Worm (Caenorhabditis elegans) whole organism, L2 larva: ENCODE measurements around the gene qui-1.

Source experiments
- C34F6.9 ChIP-seq: fragments of 150-350 bp; optimal IDR thresholded peaks from 2 replicates; lab custom pipeline; 2014; ENCODE audit warnings: missing biosample characterization, missing genetic modification characterization
- F13H6.1 ChIP-seq: sonication (generic microtip); optimal IDR thresholded peaks from 2 replicates; lab custom pipeline; 2016; ENCODE audit warnings: missing genetic modification characterization, missing compliant biosample characterization
- R02D3.7 ChIP-seq: fragments of 150-350 bp; optimal IDR thresholded peaks from 2 replicates; lab custom pipeline; 2014; ENCODE audit warnings: missing biosample characterization, missing genetic modification characterization
- ZK546.5 ChIP-seq: sonication (generic microtip); optimal IDR thresholded peaks from 2 replicates; lab custom pipeline; 2017; ENCODE audit warnings: missing biosample characterization, missing genetic modification characterization
- alr-1 ChIP-seq: fragments of 150-350 bp; optimal IDR thresholded peaks from 2 replicates; lab custom pipeline; 2014; ENCODE audit warnings: missing biosample characterization, missing genetic modification characterization
- ceh-16 ChIP-seq: fragments of 150-350 bp; optimal IDR thresholded peaks from 2 replicates; lab custom pipeline; 2014; ENCODE audit warnings: missing biosample characterization, missing genetic modification characterization
- ceh-82 ChIP-seq: fragments of 150-350 bp; optimal IDR thresholded peaks from 2 replicates; lab custom pipeline; 2014; ENCODE audit warnings: missing biosample characterization, missing genetic modification characterization
- crh-2 ChIP-seq: sonication (generic microtip); optimal IDR thresholded peaks from 2 replicates; lab custom pipeline; 2017; ENCODE audit warnings: missing biosample characterization, missing genetic modification characterization
- dmd-4 ChIP-seq: sonication (generic microtip); optimal IDR thresholded peaks from 2 replicates; lab custom pipeline; 2017; ENCODE audit warnings: missing biosample characterization, missing genetic modification characterization
- egl-27 ChIP-seq: sonication (generic microtip); optimal IDR thresholded peaks from 3 replicates; lab custom pipeline; 2017; ENCODE audit warnings: missing biosample characterization, missing genetic modification reagents, missing genetic modification characterization
- fos-1 ChIP-seq: fragments of 150-350 bp; optimal IDR thresholded peaks from 2 replicates; lab custom pipeline; 2014; ENCODE audit warnings: missing biosample characterization, missing genetic modification characterization
- gmeb-1 ChIP-seq: fragments of 150-350 bp; optimal IDR thresholded peaks from 2 replicates; lab custom pipeline; 2014; ENCODE audit warnings: missing biosample characterization, missing genetic modification characterization
- lin-11 ChIP-seq: fragments of 150-350 bp; sonication (generic microtip); optimal IDR thresholded peaks from 2 replicates; lab custom pipeline; 2014; ENCODE audit warnings: missing biosample characterization, missing genetic modification characterization, inconsistent platforms, mixed read lengths
- lin-13 ChIP-seq: fragments of 150-350 bp; optimal IDR thresholded peaks from 2 replicates; lab custom pipeline; 2014; ENCODE audit warnings: missing biosample characterization, missing genetic modification reagents, missing genetic modification characterization
- lin-39 ChIP-seq: fragments of 150-350 bp; optimal IDR thresholded peaks from 2 replicates; lab custom pipeline; 2014; ENCODE audit warnings: missing biosample characterization, missing genetic modification reagents, missing genetic modification characterization
- lsy-2 ChIP-seq, 2 experiments: fragments of 150-350 bp in 1 of 2; sonication (generic microtip) in 1 of 2; optimal IDR thresholded peaks; 2 replicates each; lab custom pipeline; 2014 to 2017; ENCODE audit warnings: missing biosample characterization in 2 of 2, missing genetic modification characterization in 2 of 2
- mbf-1 ChIP-seq: sonication (generic microtip); optimal IDR thresholded peaks from 2 replicates; lab custom pipeline; 2017; ENCODE audit warnings: missing biosample characterization, missing genetic modification characterization
- mdl-1 ChIP-seq, 2 experiments: fragments of 150-350 bp in 1 of 2; sonication (generic microtip) in 1 of 2; optimal IDR thresholded peaks; 2 replicates each; lab custom pipeline; 2017; ENCODE audit warnings: missing biosample characterization in 2 of 2, missing genetic modification characterization in 2 of 2
- nhr-10 ChIP-seq: sonication (generic microtip); optimal IDR thresholded peaks from 2 replicates; lab custom pipeline; 2017; ENCODE audit warnings: missing biosample characterization, missing genetic modification characterization
- nhr-12 ChIP-seq: fragments of 150-350 bp; optimal IDR thresholded peaks from 2 replicates; lab custom pipeline; 2014; ENCODE audit warnings: missing biosample characterization, missing genetic modification characterization
- nhr-21 ChIP-seq: fragments of 150-350 bp; optimal IDR thresholded peaks from 2 replicates; lab custom pipeline; 2014; ENCODE audit warnings: missing biosample characterization, missing genetic modification characterization
- peb-1 ChIP-seq: fragments of 150-350 bp; optimal IDR thresholded peaks from 2 replicates; lab custom pipeline; 2014; ENCODE audit warnings: missing biosample characterization, missing genetic modification characterization
- sem-4 ChIP-seq: fragments of 150-350 bp; optimal IDR thresholded peaks from 2 replicates; lab custom pipeline; 2014; ENCODE audit warnings: missing biosample characterization, missing genetic modification reagents, missing genetic modification characterization
- sma-9 ChIP-seq, 2 experiments: fragments of 150-350 bp in 1 of 2; sonication (generic microtip) in 1 of 2; optimal IDR thresholded peaks; 2 replicates each; lab custom pipeline; 2014 to 2016; ENCODE audit warnings: missing genetic modification characterization in 2 of 2, mild to moderate bottlenecking in 1 of 2, missing biosample characterization in 1 of 2, missing compliant biosample characterization in 1 of 2, missing genetic modification reagents in 1 of 2, moderate library complexity in 1 of 2
- snpc-4 ChIP-seq: fragments of 150-350 bp; optimal IDR thresholded peaks from 2 replicates; lab custom pipeline; 2014; ENCODE audit warnings: missing biosample characterization, missing genetic modification characterization
- unc-55 ChIP-seq: fragments of 150-350 bp; sonication (generic microtip); optimal IDR thresholded peaks from 3 replicates; lab custom pipeline; 2014; ENCODE audit warnings: missing biosample characterization, missing genetic modification reagents, missing genetic modification characterization
- unc-62 ChIP-seq: fragments of 150-350 bp; optimal IDR thresholded peaks from 2 replicates; lab custom pipeline; 2014; ENCODE audit warnings: missing biosample characterization, missing genetic modification reagents, missing genetic modification characterization
- zag-1 ChIP-seq: fragments of 150-350 bp; optimal IDR thresholded peaks from 2 replicates; lab custom pipeline; 2014; ENCODE audit warnings: missing biosample characterization, missing genetic modification characterization
- ztf-1 ChIP-seq: fragments of 200-800 bp; sonication (Bioruptor generic); conservative IDR thresholded peaks from 2 replicates; pipeline ENCODE4 v1.3.6; 2022; ENCODE audit warnings: missing genetic modification characterization, missing compliant biosample characterization
- ztf-11 ChIP-seq: sonication (generic microtip); optimal IDR thresholded peaks from 2 replicates; lab custom pipeline; 2017; ENCODE audit warnings: missing biosample characterization, missing genetic modification characterization
- ztf-4 ChIP-seq: fragments of 150-350 bp; optimal IDR thresholded peaks from 2 replicates; lab custom pipeline; 2014; ENCODE audit warnings: missing biosample characterization, missing genetic modification characterization

qui-1 gene

ce11 chrIV:13538901-13539300 is 22.8 kb upstream of the qui-1 start:
- peak; percentile 5 to 84 for TF ChIP-seq lsy-2 (tag; optimal IDR thresholded peaks at IDR 0.05; lab: Kevin White, UChicago)
- no peak for TF ChIP-seq gmeb-1 (tag; lab: Kevin White, UChicago)

ce11 chrIV:13540165-13540564 is 21.5 kb upstream of the qui-1 start, which contains the start of gene rsd-2:
Gene rsd-2, minus strand, starts transcription at chrIV:13540265.
- TF ChIP-seq ceh-16 (tag; lab: Kevin White, UChicago) = no peak
- TF ChIP-seq lin-13 = no peak
- TF ChIP-seq peb-1 (tag; lab: Kevin White, UChicago) = no peak
- TF ChIP-seq nhr-12 = no peak
- TF ChIP-seq lin-11 (tag; lab: Kevin White, UChicago) = no peak
- TF ChIP-seq nhr-10 (tag; lab: Kevin White, UChicago) = no peak
- no peak for TF ChIP-seq lin-39 (tag; lab: Kevin White, UChicago)
- TF ChIP-seq mbf-1 = no peak
- no peak for TF ChIP-seq unc-55 (GFP tag; lab: Kevin White, UChicago)
- no peak for TF ChIP-seq sem-4 (tag; lab: Kevin White, UChicago)
- TF ChIP-seq zag-1 (tag; lab: Kevin White, UChicago) = no peak
- no peak for TF ChIP-seq F13H6.1 (tag; lab: Kevin White, UChicago)
- TF ChIP-seq mdl-1 (tag; optimal IDR thresholded peaks at IDR 0.05; lab: Kevin White, UChicago) = no peak
- no peak for TF ChIP-seq ZK546.5
- no peak for TF ChIP-seq crh-2 (tag; lab: Kevin White, UChicago)
- no peak for TF ChIP-seq unc-62

- no peak for TF ChIP-seq ztf-11 (tag; lab: Kevin White, UChicago)
- TF ChIP-seq peb-1 (tag; lab: Kevin White, UChicago) = no peak
- peak; percentile 65 for TF ChIP-seq fos-1 (tag; lab: Kevin White, UChicago)
Observed at ce11 chrIV:13548188-13548587, 13.5 kb upstream of the qui-1 start, which contains the start of gene F52G2.3. Gene F52G2.3, minus strand, starts transcription at chrIV:13548230.

ce11 chrIV:13549350-13549749 is 12.3 kb upstream of the qui-1 start:
- TF ChIP-seq zag-1 (tag; lab: Kevin White, UChicago) (no peak), C34F6.9 (tag; lab: Kevin White, UChicago) (no peak), alr-1 (tag; lab: Kevin White, UChicago) (no peak), sem-4 (tag; lab: Kevin White, UChicago) (no peak), ztf-4 (tag; lab: Kevin White, UChicago) (no peak), ceh-82 (tag; lab: Kevin White, UChicago) (no peak), snpc-4 (tag; lab: Kevin White, UChicago) (no peak), ZK546.5 (no peak), lin-39 (tag; lab: Kevin White, UChicago) (no peak), fos-1 (tag; lab: Kevin White, UChicago) (no peak), R02D3.7 (no peak), nhr-21 (tag; lab: Kevin White, UChicago) (no peak), dmd-4 (tag; lab: Kevin White, UChicago) (no peak), egl-27 (tag; lab: Kevin White, UChicago) (no peak), sma-9 (GFP tag; optimal IDR thresholded peaks at IDR 0.05; lab: Kevin White, UChicago) (no peak), sma-9 (tag; optimal IDR thresholded peaks at IDR 0.05; lab: Kevin White, UChicago) (no peak)

- TF ChIP-seq ztf-1 = 0 out of 2 replicates have a peak, but pooled peaks have one; percentile 59
- no peak for TF ChIP-seq R02D3.7
- TF ChIP-seq alr-1 (tag; lab: Kevin White, UChicago) = no peak
- TF ChIP-seq zag-1 (tag; lab: Kevin White, UChicago) = no peak
Observed at ce11 chrIV:13554350-13554749, 7.3 kb upstream of the qui-1 start.

ce11 chrIV:13555508-13555907 is 6.2 kb upstream of the qui-1 start:
- TF ChIP-seq mbf-1 (no peak), unc-62 (no peak), gmeb-1 (tag; lab: Kevin White, UChicago) (no peak), ceh-16 (tag; lab: Kevin White, UChicago) (no peak), unc-55 (GFP tag; lab: Kevin White, UChicago) (no peak)
